Fruit fly (Drosophila melanogaster) whole organism, pupa: ENCODE results near the gene sxe2.

ENCODE experiments used
- CG10348 ChIP-seq: fragments of 200-800 bp; sonication (Bioruptor generic); IDR thresholded peaks from 2 replicates; pipeline ENCODE4 v1.3.6; 2022; ENCODE audit warnings: missing biosample characterization, missing genetic modification characterization
- fd96Ca ChIP-seq: fragments of 200-800 bp; sonication (Bioruptor generic); IDR thresholded peaks from 3 replicates; pipeline ENCODE4 v1.3.6; 2022; ENCODE audit warnings: missing biosample characterization, missing genetic modification characterization

dm6 chr3R:16067494-16067893 is 16.2 kb upstream of the sxe2 start, which contains the start of gene CG10185:
- TF ChIP-seq fd96Ca (GFP tag; lab: Robert Waterston, UW) = no peak
- TF ChIP-seq CG10348 (GFP tag; lab: Robert Waterston, UW) = no peak
